Fruit fly (Drosophila melanogaster): Measurements from ENCODE around the gene CG9915.

Gene CG9915

dm6 chrX:16335107-16335642, 22.2 kb upstream of the CG9915 start (continued):
- TF ChIP-seq CG33557 (GFP tag; optimal IDR thresholded peaks at IDR 0.05) (peak; percentile 35), otp (GFP tag; IDR thresholded peaks at IDR 0.05) (peak; percentile 78; the same call in 2 of the 3 replicates), CG32532 (GFP tag; IDR thresholded peaks at IDR 0.05) (peak; percentile 87), GATAe (GFP tag; conservative IDR thresholded peaks at IDR 0.05) (no peak), Blimp-1 (GFP tag; optimal IDR thresholded peaks at IDR 0.05) (peak; percentile 55), toy (GFP tag; IDR thresholded peaks at IDR 0.05) (0 out of 2 replicates have a peak, but pooled peaks have one; percentile 50), esg (GFP tag; conservative IDR thresholded peaks at IDR 0.05) (peak; percentile 71), CG15601 (tag; optimal IDR thresholded peaks at IDR 0.05) (peak; percentile 21), CG12299 (tag; optimal IDR thresholded peaks at IDR 0.05) (peak; percentile 13), ATbp (GFP tag; optimal IDR thresholded peaks at IDR 0.05) (peak; percentile 29), Oaz (GFP tag; IDR thresholded peaks at IDR 0.05) (no peak; the same call in 1 of the 2 replicates), CG16813 (GFP tag; IDR thresholded peaks at IDR 0.05; ENCODE audit: partially characterized antibody) (no peak), CG34224 (GFP tag; IDR thresholded peaks at IDR 0.05; ENCODE audit: partially characterized antibody) (no peak), CG14441 (GFP tag; IDR thresholded peaks at IDR 0.05) (peak; percentile 82), Side (GFP tag; optimal IDR thresholded peaks at IDR 0.05) (peak; percentile 49), D19B (GFP tag; optimal IDR thresholded peaks at IDR 0.05) (peak; percentile 41), Hmr (GFP tag; optimal IDR thresholded peaks at IDR 0.05) (peak; percentile 85), Dll (GFP tag; IDR thresholded peaks at IDR 0.05; ENCODE audit: partially characterized antibody) (0 out of 4 replicates have a peak, but pooled peaks have one; percentile 22), Adf1 (GFP tag; IDR thresholded peaks at IDR 0.05) (peak; percentile 22; the same call in 1 of the 2 replicates), CG11696 (GFP tag; IDR thresholded peaks at IDR 0.05) (peak; percentile 64; the same call in 1 of the 2 replicates), CG12744 (GFP tag; optimal IDR thresholded peaks at IDR 0.05) (peak; percentile 47), Antp (GFP tag; optimal IDR thresholded peaks at IDR 0.05) (peak; percentile 66), Taf1 (GFP tag; IDR thresholded peaks at IDR 0.05) (no peak), CG12942 (GFP tag; optimal IDR thresholded peaks at IDR 0.05) (peak; percentile 46), trem (tag; optimal IDR thresholded peaks at IDR 0.05) (peak; percentile 31), CG8290 (GFP tag; optimal IDR thresholded peaks at IDR 0.05) (peak; percentile 5), CG8290 (tag; optimal IDR thresholded peaks at IDR 0.05) (peak in 1 of 2 experiments; percentile 79), slou (GFP tag; optimal IDR thresholded peaks at IDR 0.05) (peak; percentile 33), CG17359 (tag; optimal IDR thresholded peaks at IDR 0.05) (peak; percentile 77), CTCF (GFP tag; optimal IDR thresholded peaks at IDR 0.05) (no peak), Nf-YB (GFP tag; optimal IDR thresholded peaks at IDR 0.05) (peak; percentile 59), CG9876 (GFP tag; optimal IDR thresholded peaks at IDR 0.05) (peak; percentile 23), Sox100B (GFP tag; optimal IDR thresholded peaks at IDR 0.05) (peak; percentile 47), Ravus (GFP tag; IDR thresholded peaks at IDR 0.05) (peak; percentile 49; the same call in 1 of the 2 replicates), CG16863 (GFP tag; optimal IDR thresholded peaks at IDR 0.05) (peak; percentile 66), CG1233 (GFP tag; optimal IDR thresholded peaks at IDR 0.05) (peak; percentile 63), rib (GFP tag; IDR thresholded peaks at IDR 0.05) (peak; percentile 86), CG11504 (tag; optimal IDR thresholded peaks at IDR 0.05) (no peak), Six4 (GFP tag; optimal IDR thresholded peaks at IDR 0.05) (peak; percentile 46), Doc3 (GFP tag; IDR thresholded peaks at IDR 0.05; ENCODE audit: partially characterized antibody) (no peak), dm (GFP tag; optimal IDR thresholded peaks at IDR 0.05) (peak; percentile 51), klu (GFP tag; IDR thresholded peaks at IDR 0.05) (0 out of 2 replicates have a peak, but pooled peaks have one; percentile 40), CG4617 (GFP tag; optimal IDR thresholded peaks at IDR 0.05; ENCODE audit: borderline replicate concordance) (peak; percentile 27), CG6813 (GFP tag; optimal IDR thresholded peaks at IDR 0.05) (peak; percentile 68), gsb-n (tag; optimal IDR thresholded peaks at IDR 0.05) (no peak), CG10431 (GFP tag; optimal IDR thresholded peaks at IDR 0.05) (peak; percentile 0), Fer1 (GFP tag; optimal IDR thresholded peaks at IDR 0.05) (peak; percentile 80), Lim3 (GFP tag; IDR thresholded peaks at IDR 0.05) (0 out of 2 replicates have a peak, but pooled peaks have one; percentile 15), run (tag; optimal IDR thresholded peaks at IDR 0.05) (peak; percentile 10), CG7928 (GFP tag; optimal IDR thresholded peaks at IDR 0.05) (peak; percentile 90)

All from whole organism, embryonic.